Worm (Caenorhabditis elegans) whole organism, late embryonic: ENCODE data around the gene T05E12.8.

Source experiments
- C08G9.2 ChIP-seq: sonication (generic microtip); optimal IDR thresholded peaks from 2 replicates; lab custom pipeline; 2016; ENCODE audit warnings: mild to moderate bottlenecking, missing genetic modification characterization, moderate library complexity, missing compliant biosample characterization
- C38D4.7 ChIP-seq: fragments of 200-800 bp; sonication (Bioruptor generic); optimal IDR thresholded peaks from 2 replicates; lab custom pipeline; 2018; ENCODE audit warnings: mild to moderate bottlenecking, missing genetic modification characterization, moderate library complexity, missing compliant biosample characterization
- F13H6.1 ChIP-seq: sonication (generic microtip); optimal IDR thresholded peaks from 2 replicates; lab custom pipeline; 2016; ENCODE audit warnings: missing genetic modification characterization, missing compliant biosample characterization
- K09A11.1 ChIP-seq: sonication (generic microtip); optimal IDR thresholded peaks from 2 replicates; lab custom pipeline; 2017; ENCODE audit warnings: antibody characterized with exemption, mild to moderate bottlenecking, missing genetic modification characterization, missing compliant biosample characterization; ENCODE audit not compliant: insufficient read depth
- Y22D7AL.16 ChIP-seq: sonication (generic microtip); optimal IDR thresholded peaks from 2 replicates; lab custom pipeline; 2016; ENCODE audit warnings: missing genetic modification characterization, missing compliant biosample characterization
- ahr-1 ChIP-seq: sonication (generic microtip); optimal IDR thresholded peaks from 2 replicates; lab custom pipeline; 2016; ENCODE audit warnings: missing genetic modification characterization, missing compliant biosample characterization
- ceh-18 ChIP-seq: sonication (generic microtip); optimal IDR thresholded peaks from 2 replicates; lab custom pipeline; 2016; ENCODE audit warnings: missing genetic modification characterization, missing compliant biosample characterization
- ceh-19 ChIP-seq: fragments of 200-800 bp; sonication (Bioruptor generic); optimal IDR thresholded peaks from 2 replicates; lab custom pipeline; 2018; ENCODE audit warnings: mild to moderate bottlenecking, missing genetic modification characterization, missing compliant biosample characterization
- ceh-24 ChIP-seq: sonication (generic microtip); optimal IDR thresholded peaks from 2 replicates; lab custom pipeline; 2016; ENCODE audit warnings: mild to moderate bottlenecking, missing genetic modification characterization, missing compliant biosample characterization
- ceh-30 ChIP-seq: fragments of 150-350 bp; optimal IDR thresholded peaks from 2 replicates; lab custom pipeline; 2014; ENCODE audit warnings: missing biosample characterization, missing genetic modification characterization
- ceh-31 ChIP-seq: sonication (generic microtip); optimal IDR thresholded peaks from 2 replicates; lab custom pipeline; 2016; ENCODE audit warnings: missing genetic modification characterization, missing compliant biosample characterization
- ceh-45 ChIP-seq: fragments of 200-800 bp; sonication (Bioruptor generic); IDR thresholded peaks from 2 replicates; pipeline ENCODE4 v1.3.6; 2022; ENCODE audit warnings: missing genetic modification reagents, missing genetic modification characterization, missing compliant biosample characterization
- ceh-6 ChIP-seq: fragments of 200-800 bp; sonication (Bioruptor generic); optimal IDR thresholded peaks from 2 replicates; lab custom pipeline; 2018; ENCODE audit warnings: mild to moderate bottlenecking, missing genetic modification characterization, missing compliant biosample characterization
- ets-4 ChIP-seq: sonication (generic microtip); optimal IDR thresholded peaks from 2 replicates; lab custom pipeline; 2016; ENCODE audit warnings: missing genetic modification characterization, missing compliant biosample characterization
- eyg-1 ChIP-seq: sonication (generic microtip); optimal IDR thresholded peaks from 2 replicates; lab custom pipeline; 2016; ENCODE audit warnings: missing genotype, missing genetic modification characterization, missing compliant biosample characterization
- fax-1 ChIP-seq: sonication (generic microtip); optimal IDR thresholded peaks from 2 replicates; lab custom pipeline; 2016; ENCODE audit warnings: missing genotype, missing genetic modification characterization, missing compliant biosample characterization
- fkh-10 ChIP-seq: fragments of 150-350 bp; optimal IDR thresholded peaks from 2 replicates; lab custom pipeline; 2014; ENCODE audit warnings: missing biosample characterization, missing genetic modification reagents, missing genetic modification characterization
- gmeb-2 ChIP-seq: sonication (generic microtip); optimal IDR thresholded peaks from 2 replicates; lab custom pipeline; 2016; ENCODE audit warnings: missing genetic modification characterization, inconsistent platforms, missing compliant biosample characterization
- hlh-13 ChIP-seq: fragments of 200-800 bp; sonication (Bioruptor generic); optimal IDR thresholded peaks from 2 replicates; lab custom pipeline; 2018; ENCODE audit warnings: mild to moderate bottlenecking, missing genetic modification characterization, missing compliant biosample characterization
- hlh-15 ChIP-seq: sonication (generic microtip); optimal IDR thresholded peaks from 2 replicates; lab custom pipeline; 2016; ENCODE audit warnings: missing genetic modification characterization, missing compliant biosample characterization
- madf-2 ChIP-seq: sonication (generic microtip); optimal IDR thresholded peaks from 2 replicates; lab custom pipeline; 2017; ENCODE audit warnings: missing genetic modification characterization, missing compliant biosample characterization
- mec-3 ChIP-seq: sonication (generic microtip); optimal IDR thresholded peaks from 2 replicates; lab custom pipeline; 2016; ENCODE audit warnings: borderline replicate concordance, missing genetic modification characterization, missing compliant biosample characterization
- nfya-1 ChIP-seq: sonication (generic microtip); optimal IDR thresholded peaks from 2 replicates; lab custom pipeline; 2017; ENCODE audit warnings: missing genetic modification characterization, mild to moderate bottlenecking, missing compliant biosample characterization, antibody characterized with exemption, moderate library complexity
- nhr-11 ChIP-seq: fragments of 150-350 bp; optimal IDR thresholded peaks from 2 replicates; lab custom pipeline; 2014; ENCODE audit warnings: missing biosample characterization, missing genetic modification characterization
- nhr-232 ChIP-seq: sonication (generic microtip); optimal IDR thresholded peaks from 2 replicates; lab custom pipeline; 2016; ENCODE audit warnings: missing genetic modification characterization, missing compliant biosample characterization
- odd-2 ChIP-seq: sonication (generic microtip); optimal IDR thresholded peaks from 2 replicates; lab custom pipeline; 2017; ENCODE audit warnings: antibody characterized with exemption, mild to moderate bottlenecking, missing genetic modification characterization, missing compliant biosample characterization
- pag-3 ChIP-seq: sonication (generic microtip); optimal IDR thresholded peaks from 2 replicates; lab custom pipeline; 2016; ENCODE audit warnings: missing compliant biosample characterization, missing genetic modification characterization, borderline replicate concordance
- pat-9 ChIP-seq: fragments of 200-800 bp; sonication (Bioruptor generic); optimal IDR thresholded peaks from 2 replicates; lab custom pipeline; 2018; ENCODE audit warnings: mild to moderate bottlenecking, missing genetic modification characterization, moderate library complexity, missing compliant biosample characterization
- pha-2 ChIP-seq: sonication (generic microtip); optimal IDR thresholded peaks from 2 replicates; lab custom pipeline; 2017; ENCODE audit warnings: mild to moderate bottlenecking, missing genetic modification characterization, missing compliant biosample characterization
- pha-4 ChIP-seq: fragments of 150-350 bp; optimal IDR thresholded peaks from 2 replicates; lab custom pipeline; 2018; ENCODE audit warnings: missing biosample characterization, missing genetic modification reagents, missing genetic modification characterization
- pqm-1 ChIP-seq: sonication (generic microtip); optimal IDR thresholded peaks from 2 replicates; lab custom pipeline; 2016; ENCODE audit warnings: missing genetic modification characterization, missing compliant biosample characterization
- rnt-1 ChIP-seq: sonication (generic microtip); optimal IDR thresholded peaks from 2 replicates; lab custom pipeline; 2016; ENCODE audit warnings: missing genetic modification characterization, missing compliant biosample characterization
- sdc-2 ChIP-seq: sonication (generic microtip); optimal IDR thresholded peaks from 2 replicates; lab custom pipeline; 2016; ENCODE audit warnings: missing genotype, missing genetic modification characterization, missing compliant biosample characterization
- sox-2 ChIP-seq: fragments of 200-800 bp; sonication (Bioruptor generic); IDR thresholded peaks from 2 replicates; pipeline ENCODE4 v1.3.6; 2022; ENCODE audit warnings: missing genetic modification reagents, missing genetic modification characterization, missing compliant biosample characterization
- syd-9 ChIP-seq: sonication (generic microtip); optimal IDR thresholded peaks from 2 replicates; lab custom pipeline; 2016; ENCODE audit warnings: mild to moderate bottlenecking, missing genetic modification characterization, moderate library complexity, missing compliant biosample characterization
- tbx-2 ChIP-seq: sonication (generic microtip); optimal IDR thresholded peaks from 2 replicates; lab custom pipeline; 2016; ENCODE audit warnings: missing genetic modification characterization, missing compliant biosample characterization
- zip-5 ChIP-seq: sonication (generic microtip); optimal IDR thresholded peaks from 2 replicates; lab custom pipeline; 2016; ENCODE audit warnings: missing genetic modification characterization, missing compliant biosample characterization

Gene T05E12.8

DNA sequence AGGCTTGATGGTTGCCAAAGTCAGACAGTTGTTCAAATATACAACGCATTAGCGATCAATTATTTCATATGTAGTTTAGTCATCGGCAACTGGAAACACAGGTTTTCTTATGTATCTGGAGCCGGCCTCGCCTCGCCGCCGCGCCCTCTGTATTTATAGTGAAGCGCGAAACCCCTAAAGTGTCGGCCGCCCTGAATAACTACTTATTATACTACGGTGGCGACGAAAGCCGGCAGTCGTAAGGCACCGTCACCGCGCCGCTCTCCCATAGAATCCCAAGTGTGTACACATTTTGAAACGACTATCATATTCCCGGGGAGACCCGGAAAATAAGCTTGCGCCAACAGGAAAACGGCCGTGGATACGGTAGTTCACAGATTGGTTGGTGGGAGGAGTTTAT, 25.6 kb downstream of the T05E12.8 start:
- TF ChIP-seq mec-3 (no peak), nfya-1 (tag; lab: Kevin White, UChicago) (no peak), zip-5 (tag; lab: Kevin White, UChicago) (no peak), fkh-10 (GFP tag; lab: Kevin White, UChicago) (no peak), pqm-1 (tag; lab: Kevin White, UChicago) (no peak), nhr-232 (tag; lab: Kevin White, UChicago) (no peak), syd-9 (tag; lab: Kevin White, UChicago) (no peak), pag-3 (tag; lab: Kevin White, UChicago) (no peak), C38D4.7 (GFP tag; lab: Kevin White, UChicago) (no peak), hlh-15 (tag; lab: Kevin White, UChicago) (no peak), ceh-6 (GFP tag; lab: Kevin White, UChicago) (no peak), ceh-30 (tag; lab: Kevin White, UChicago) (no peak), ceh-31 (tag; lab: Kevin White, UChicago) (no peak), ceh-24 (tag; lab: Kevin White, UChicago) (no peak), pha-4 (tag; lab: Kevin White, UChicago) (no peak), fax-1 (tag; lab: Kevin White, UChicago) (no peak), hlh-13 (GFP tag; lab: Kevin White, UChicago) (no peak)
- TF ChIP-seq, all 69 proteins: peak for 0

DNA sequence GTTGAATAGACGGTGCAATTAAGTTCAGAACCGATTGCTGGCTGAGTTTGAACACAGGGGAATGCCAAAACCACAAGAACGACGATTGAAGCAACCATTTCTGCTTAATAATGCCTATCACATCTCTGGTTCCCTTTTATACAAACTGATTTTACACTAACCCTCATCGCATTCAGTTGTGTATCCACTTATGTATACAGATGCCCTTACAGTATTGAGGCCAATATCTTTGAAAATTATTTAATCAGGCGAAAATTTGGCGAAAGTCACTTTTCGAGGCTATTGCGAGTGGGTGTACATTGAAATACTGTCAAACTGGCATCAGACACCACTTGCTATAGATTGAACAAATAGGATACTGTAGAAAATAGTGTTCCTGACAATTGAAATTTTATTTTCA, 29.7 kb downstream of the T05E12.8 start, which contains the start of the genes ZK218.3 and ZK218.4:
ZK218.3 (minus strand) TSS at position 101 of the 400 bp plus-strand sequence.
ZK218.4 (plus strand) TSS at position 186 of the 400 bp plus-strand sequence.
- TF ChIP-seq nhr-11 (tag; lab: Kevin White, UChicago) (no peak), pat-9 (no peak), hlh-15 (tag; lab: Kevin White, UChicago) (no peak), eyg-1 (tag; lab: Kevin White, UChicago) (no peak), F13H6.1 (tag; lab: Kevin White, UChicago) (no peak), ceh-18 (tag; lab: Kevin White, UChicago) (no peak), pha-2 (tag; lab: Kevin White, UChicago) (no peak), pha-4 (tag; lab: Kevin White, UChicago) (no peak), zip-5 (tag; lab: Kevin White, UChicago) (no peak), ahr-1 (tag; lab: Kevin White, UChicago) (no peak), ceh-6 (GFP tag; lab: Kevin White, UChicago) (no peak), madf-2 (tag; lab: Kevin White, UChicago) (no peak), odd-2 (no peak)
- TF ChIP-seq, all 69 proteins: peak for 0

ce11 chrV:17100829-17101228, 31.9 kb downstream of the T05E12.8 start, which contains the start of gene ZK218.5:
ZK218.5 (plus strand) TSS chrV:17101129.
- TF ChIP-seq gmeb-2 (tag; lab: Kevin White, UChicago) = no peak
- no peak for TF ChIP-seq ceh-45 (GFP tag; lab: Robert Waterston, UW)
- no peak for TF ChIP-seq C38D4.7 (GFP tag; lab: Kevin White, UChicago)
- no peak for TF ChIP-seq sox-2 (GFP tag; lab: Robert Waterston, UW)
- no peak for TF ChIP-seq pha-2 (tag; lab: Kevin White, UChicago)
- TF ChIP-seq Y22D7AL.16 (tag; lab: Kevin White, UChicago) = no peak
- no peak for TF ChIP-seq sdc-2 (tag; lab: Kevin White, UChicago)
- TF ChIP-seq ets-4 (tag; lab: Kevin White, UChicago) = no peak
- TF ChIP-seq ceh-30 (tag; lab: Kevin White, UChicago) = no peak
- no peak for TF ChIP-seq tbx-2 (tag; lab: Kevin White, UChicago)

DNA sequence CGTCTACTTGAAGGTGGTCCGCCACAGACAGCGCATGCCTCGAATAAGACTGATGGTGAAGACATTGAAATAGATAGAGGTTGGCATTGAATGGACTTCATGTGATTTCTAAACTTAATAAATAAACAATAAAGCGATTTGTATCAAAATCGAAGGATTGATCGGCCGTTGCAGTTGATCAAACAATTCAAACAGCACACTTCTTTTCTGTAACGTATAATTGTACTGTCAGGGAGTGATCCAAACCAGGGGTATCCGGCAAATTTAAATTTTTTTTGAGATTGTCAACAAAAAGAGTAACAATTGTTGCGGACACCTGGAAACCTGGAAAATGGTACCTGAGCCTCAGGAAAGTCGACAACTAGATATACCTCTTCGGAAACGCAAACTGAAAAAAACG, 35.6 kb downstream of the T05E12.8 start, which contains the start of gene nhr-248:
nhr-248 (minus strand) TSS at position 101 of the 400 bp plus-strand sequence.
- TF ChIP-seq rnt-1 (tag; lab: Kevin White, UChicago) = no peak
- TF ChIP-seq ahr-1 (tag; lab: Kevin White, UChicago) = no peak
- no peak for TF ChIP-seq nhr-11 (tag; lab: Kevin White, UChicago)
- TF ChIP-seq syd-9 (tag; lab: Kevin White, UChicago) = no peak
- TF ChIP-seq zip-5 (tag; lab: Kevin White, UChicago) = no peak
- no peak for TF ChIP-seq ceh-19 (GFP tag; lab: Kevin White, UChicago)
- no peak for TF ChIP-seq K09A11.1
- no peak for TF ChIP-seq C08G9.2 (tag; lab: Kevin White, UChicago)
